Fruit fly (Drosophila melanogaster) whole organism, embryonic: ENCODE data around the gene CG12321.
A peak's percentile ranks its signal among the peaks of the same experiment; 100 is the strongest.

Experiments used
- ATbp ChIP-seq: fragments of 200-800 bp; sonication (Bioruptor generic); optimal IDR thresholded peaks from 2 replicates; lab custom pipeline; 2017; ENCODE audit warnings: missing biosample characterization, mild to moderate bottlenecking, missing genetic modification characterization, missing genetic modification reagents
- Ada2b ChIP-seq: fragments of 200-800 bp; sonication (Bioruptor generic); IDR thresholded peaks from 2 replicates; pipeline ENCODE4 v1.3.6; 2022; ENCODE audit warnings: missing biosample characterization, missing genetic modification characterization
- Bteb2 ChIP-seq: fragments of 200-800 bp; sonication (Bioruptor generic); optimal IDR thresholded peaks from 2 replicates; lab custom pipeline; 2016; ENCODE audit warnings: missing biosample characterization, missing genetic modification characterization
- CG10565 ChIP-seq: fragments of 200-800 bp; sonication (Bioruptor generic); optimal IDR thresholded peaks from 3 replicates; lab custom pipeline; 2016; ENCODE audit warnings: missing biosample characterization, mild to moderate bottlenecking, missing genetic modification characterization
- CG10959 ChIP-seq: fragments of 200-800 bp; sonication (Bioruptor generic); IDR thresholded peaks from 2 replicates; pipeline ENCODE4 v1.3.6; 2022; ENCODE audit warnings: missing biosample characterization, missing genetic modification characterization
- CG12744 ChIP-seq: fragments of 200-800 bp; sonication (Bioruptor generic); optimal IDR thresholded peaks from 2 replicates; lab custom pipeline; 2016; ENCODE audit warnings: missing biosample characterization, missing genetic modification characterization
- CG12942 ChIP-seq: fragments of 200-800 bp; sonication (Bioruptor generic); optimal IDR thresholded peaks from 3 replicates; lab custom pipeline; 2016; ENCODE audit warnings: missing biosample characterization, missing genetic modification characterization
- CG13624 ChIP-seq: fragments of 200-800 bp; sonication (Bioruptor generic); optimal IDR thresholded peaks from 2 replicates; lab custom pipeline; 2016; ENCODE audit warnings: missing biosample characterization, missing genetic modification characterization
- CG14667 ChIP-seq: fragments of 200-800 bp; sonication (Bioruptor generic); IDR thresholded peaks from 2 replicates; pipeline ENCODE4 v1.3.6; 2022; ENCODE audit warnings: missing biosample characterization, missing genetic modification characterization
- CG15479 ChIP-seq: fragments of 200-800 bp; sonication (Bioruptor generic); optimal IDR thresholded peaks from 3 replicates; lab custom pipeline; 2019; ENCODE audit warnings: missing biosample characterization, mild to moderate bottlenecking, missing genetic modification characterization, moderate library complexity
- CG18619 ChIP-seq: fragments of 200-800 bp; sonication (Bioruptor generic); optimal IDR thresholded peaks from 3 replicates; lab custom pipeline; 2017; ENCODE audit warnings: missing biosample characterization, mild to moderate bottlenecking, missing genetic modification characterization
- CG2120 ChIP-seq: fragments of 200-800 bp; sonication (Bioruptor generic); optimal IDR thresholded peaks from 3 replicates; lab custom pipeline; 2016; ENCODE audit warnings: missing biosample characterization, missing genetic modification characterization
- CG2678 ChIP-seq: fragments of 200-800 bp; sonication (Bioruptor generic); optimal IDR thresholded peaks from 3 replicates; lab custom pipeline; 2019; ENCODE audit warnings: missing biosample characterization, mild to moderate bottlenecking, missing genetic modification characterization, moderate library complexity
- CG32772 ChIP-seq: fragments of 200-800 bp; sonication (Bioruptor generic); IDR thresholded peaks from 2 replicates; pipeline ENCODE4 v1.3.6; 2022; ENCODE audit warnings: missing biosample characterization, missing genetic modification characterization
- CG3847 ChIP-seq: fragments of 200-800 bp; sonication (Bioruptor generic); IDR thresholded peaks from 2 replicates; pipeline ENCODE4 v1.3.6; 2022; ENCODE audit warnings: missing biosample characterization, missing genetic modification characterization
- CG4404 ChIP-seq: fragments of 200-800 bp; sonication (Bioruptor generic); IDR thresholded peaks from 2 replicates; pipeline ENCODE4 v1.3.6; 2022; ENCODE audit warnings: missing biosample characterization, missing genetic modification characterization
- CG7839 ChIP-seq: fragments of 200-800 bp; sonication (Bioruptor generic); optimal IDR thresholded peaks from 3 replicates; lab custom pipeline; 2018; ENCODE audit warnings: missing biosample characterization, mild to moderate bottlenecking, missing genetic modification characterization, moderate library complexity
- CG7928 ChIP-seq: fragments of 200-800 bp; sonication (Bioruptor generic); optimal IDR thresholded peaks from 2 replicates; lab custom pipeline; 2017; ENCODE audit warnings: missing biosample characterization, mild to moderate bottlenecking, missing genetic modification characterization
- CrebB ChIP-seq: fragments of 200-800 bp; sonication (Bioruptor generic); optimal IDR thresholded peaks from 3 replicates; lab custom pipeline; 2018; ENCODE audit warnings: missing biosample characterization, mild to moderate bottlenecking, missing genetic modification characterization
- D19A ChIP-seq: fragments of 200-800 bp; optimal IDR thresholded peaks from 3 replicates; lab custom pipeline; 2019; ENCODE audit warnings: missing biosample characterization, mild to moderate bottlenecking, missing genetic modification characterization, moderate library complexity
- Doc3 ChIP-seq: fragments of 200-800 bp; sonication (Bioruptor generic); IDR thresholded peaks from 3 replicates; pipeline ENCODE4 v1.3.6; 2022; ENCODE audit warnings: missing biosample characterization, missing genetic modification characterization; ENCODE audit not compliant: partially characterized antibody
- GATAe ChIP-seq: fragments of 200-800 bp; sonication (Bioruptor generic); conservative IDR thresholded peaks from 2 replicates; pipeline ENCODE4 v1.3.6; 2022; ENCODE audit warnings: missing biosample characterization, missing genetic modification characterization
- HLH54F ChIP-seq: fragments of 200-800 bp; sonication (Bioruptor generic); optimal IDR thresholded peaks from 3 replicates; lab custom pipeline; 2016; ENCODE audit warnings: missing biosample characterization, missing genetic modification characterization
- HLHmδ ChIP-seq: fragments of 200-800 bp; sonication (Bioruptor generic); optimal IDR thresholded peaks from 2 replicates; lab custom pipeline; 2018; ENCODE audit warnings: missing biosample characterization, mild to moderate bottlenecking, missing genetic modification characterization, moderate library complexity
- Hmx ChIP-seq: fragments of 200-800 bp; sonication (Bioruptor generic); optimal IDR thresholded peaks from 2 replicates; lab custom pipeline; 2016; ENCODE audit warnings: missing biosample characterization, missing genetic modification characterization
- MTF-1 ChIP-seq: fragments of 200-800 bp; sonication (Bioruptor generic); optimal IDR thresholded peaks from 2 replicates; lab custom pipeline; 2018; ENCODE audit warnings: missing biosample characterization, mild to moderate bottlenecking, missing genetic modification characterization, borderline replicate concordance
- NK7.1 ChIP-seq: fragments of 200-800 bp; sonication (Bioruptor generic); optimal IDR thresholded peaks from 3 replicates; lab custom pipeline; 2016; ENCODE audit warnings: missing biosample characterization, missing genetic modification characterization
- Oli ChIP-seq: fragments of 200-800 bp; sonication (Bioruptor generic); optimal IDR thresholded peaks from 2 replicates; lab custom pipeline; 2018; ENCODE audit warnings: missing biosample characterization, mild to moderate bottlenecking, missing genetic modification characterization, moderate library complexity
- Rfx ChIP-seq: fragments of 200-800 bp; sonication (Bioruptor generic); IDR thresholded peaks from 2 replicates; pipeline ENCODE4 v1.3.6; 2022; ENCODE audit warnings: missing biosample characterization, missing genetic modification characterization
- Rx ChIP-seq: fragments of 200-800 bp; sonication (Bioruptor generic); IDR thresholded peaks from 2 replicates; pipeline ENCODE4 v1.3.6; 2022; ENCODE audit warnings: missing biosample characterization, missing genetic modification characterization
- Sin3A ChIP-seq: fragments of >200 bp; optimal IDR thresholded peaks from 2 replicates; lab custom pipeline; 2018
- Sry-δ ChIP-seq: fragments of 200-800 bp; sonication (Bioruptor generic); optimal IDR thresholded peaks from 2 replicates; lab custom pipeline; 2016; ENCODE audit warnings: missing biosample characterization, missing genetic modification characterization
- ac ChIP-seq: fragments of 200-800 bp; sonication (Bioruptor generic); optimal IDR thresholded peaks from 3 replicates; lab custom pipeline; 2017; ENCODE audit warnings: missing biosample characterization, mild to moderate bottlenecking, missing genetic modification characterization
- az2 ChIP-seq: fragments of 200-800 bp; sonication (Bioruptor generic); optimal IDR thresholded peaks from 3 replicates; lab custom pipeline; 2016; ENCODE audit warnings: missing biosample characterization, missing genetic modification characterization
- bcd ChIP-seq: fragments of 200-800 bp; sonication (Bioruptor generic); optimal IDR thresholded peaks from 2 replicates; lab custom pipeline; 2017; ENCODE audit warnings: missing biosample characterization, mild to moderate bottlenecking, missing genetic modification characterization
- chinmo ChIP-seq: fragments of 200-800 bp; sonication (Bioruptor generic); IDR thresholded peaks from 4 replicates; pipeline ENCODE4 v1.3.6; 2022; ENCODE audit warnings: missing biosample characterization, missing genetic modification characterization; ENCODE audit not compliant: partially characterized antibody
- grau ChIP-seq: fragments of 200-800 bp; optimal IDR thresholded peaks from 3 replicates; lab custom pipeline; 2019; ENCODE audit warnings: missing biosample characterization, mild to moderate bottlenecking, missing genetic modification characterization, moderate library complexity
- gt ChIP-seq: fragments of 200-800 bp; sonication (Bioruptor generic); IDR thresholded peaks from 2 replicates; pipeline ENCODE4 v1.3.6; 2022; ENCODE audit warnings: missing biosample characterization, missing genetic modification characterization
- lab ChIP-seq: fragments of 200-800 bp; sonication (Bioruptor generic); optimal IDR thresholded peaks from 3 replicates; lab custom pipeline; 2017; ENCODE audit warnings: missing biosample characterization, missing genetic modification characterization, mild to moderate bottlenecking, moderate library complexity, missing genetic modification reagents
- lov ChIP-seq, 2 experiments: fragments of 200-800 bp in 1 of 2; fragments of >200 bp in 1 of 2; sonication (Bioruptor generic) in 1 of 2; IDR thresholded peaks in 1 of 2; optimal IDR thresholded peaks in 1 of 2; 2 replicates in 1 of 2; 3 replicates in 1 of 2; pipeline versions ENCODE4 v1.3.6 to Lab custom; 2017 to 2022; ENCODE audit warnings: missing biosample characterization in 1 of 2, missing genetic modification characterization in 1 of 2
- mam ChIP-seq: fragments of 200-800 bp; sonication (Bioruptor generic); optimal IDR thresholded peaks from 3 replicates; lab custom pipeline; 2016; ENCODE audit warnings: missing biosample characterization, missing genetic modification characterization
- nerfin-1 ChIP-seq: fragments of 200-800 bp; sonication (Bioruptor generic); optimal IDR thresholded peaks from 3 replicates; lab custom pipeline; 2019; ENCODE audit warnings: missing biosample characterization, mild to moderate bottlenecking, missing genetic modification characterization, moderate library complexity
- nerfin-2 ChIP-seq: fragments of 200-800 bp; sonication (Bioruptor generic); IDR thresholded peaks from 2 replicates; pipeline ENCODE4 v1.3.6; 2022; ENCODE audit warnings: missing biosample characterization, missing genetic modification characterization; ENCODE audit not compliant: partially characterized antibody
- odd ChIP-seq: fragments of 200-800 bp; sonication (Bioruptor generic); optimal IDR thresholded peaks from 2 replicates; lab custom pipeline; 2017; ENCODE audit warnings: missing biosample characterization, mild to moderate bottlenecking, missing genetic modification characterization
- rib ChIP-seq: fragments of 200-800 bp; sonication (Bioruptor generic); IDR thresholded peaks from 2 replicates; pipeline ENCODE4 v1.3.6; 2022; ENCODE audit warnings: missing biosample characterization, missing genetic modification characterization
- sima ChIP-seq: fragments of 200-800 bp; sonication (Bioruptor generic); optimal IDR thresholded peaks from 2 replicates; lab custom pipeline; 2016; ENCODE audit warnings: missing biosample characterization, missing genetic modification characterization
- toy ChIP-seq: fragments of 200-800 bp; sonication (Bioruptor generic); IDR thresholded peaks from 2 replicates; pipeline ENCODE4 v1.3.6; 2022; ENCODE audit warnings: missing biosample characterization, missing genetic modification characterization
- unc-4 ChIP-seq: fragments of 200-800 bp; sonication (Bioruptor generic); IDR thresholded peaks from 2 replicates; pipeline ENCODE4 v1.3.6; 2022; ENCODE audit warnings: missing biosample characterization, missing genetic modification characterization; ENCODE audit not compliant: partially characterized antibody
- vvl ChIP-seq: fragments of 200-800 bp; sonication (Bioruptor generic); IDR thresholded peaks from 2 replicates; pipeline ENCODE4 v1.3.6; 2022; ENCODE audit warnings: missing biosample characterization, missing genetic modification characterization

Gene CG12321

DNA sequence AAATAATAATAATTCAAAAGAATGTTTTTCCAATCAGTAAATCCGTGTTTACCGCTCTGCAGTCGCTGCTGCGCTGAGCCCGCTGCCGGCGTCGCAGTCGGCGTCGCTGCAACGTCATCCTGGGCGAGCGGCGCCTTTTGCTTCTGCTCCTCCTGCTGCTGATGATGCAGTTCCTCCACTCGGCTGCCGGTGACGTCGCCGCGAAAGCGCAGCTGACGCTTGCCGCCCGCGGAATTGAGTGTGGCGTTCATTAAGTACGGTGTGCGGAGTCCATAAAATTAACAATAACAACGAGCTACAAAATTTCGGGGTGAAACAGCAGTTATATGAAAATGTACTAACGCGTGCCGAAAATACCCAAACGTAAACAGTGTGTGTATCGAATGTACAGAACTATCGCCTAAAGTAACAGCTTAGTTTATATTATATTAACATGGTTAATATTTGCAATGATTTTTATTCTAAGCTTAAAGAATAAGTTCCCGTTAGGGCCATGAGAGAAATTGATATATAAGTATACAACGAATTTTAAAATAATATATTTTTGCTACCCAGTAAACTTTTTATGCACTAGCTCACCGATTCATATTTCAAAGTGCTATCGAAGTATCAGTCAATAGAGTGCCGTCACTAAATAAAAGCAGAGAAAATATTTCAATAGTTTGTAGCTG lies 24.3 kb downstream of the CG12321 start, which contains the start of the genes CG7218 and Cbp20 (continued):
- TF ChIP-seq HLHmδ (GFP tag; lab: Kevin White, UChicago) (no peak), CG7928 (GFP tag; lab: Kevin White, UChicago) (peak; percentile 21), ac (no peak), unc-4 (peak; percentile 90), nerfin-1 (tag; lab: Kevin White, UChicago) (peak; percentile 50), toy (GFP tag; lab: Robert Waterston, UW) (no peak), nerfin-2 (GFP tag; lab: Robert Waterston, UW) (peak; percentile 55), Hmx (GFP tag; lab: Kevin White, UChicago) (no peak), mam (GFP tag; lab: Kevin White, UChicago) (peak; percentile 89), Ada2b (GFP tag; lab: Robert Waterston, UW) (peak; percentile 64), ATbp (GFP tag; lab: Kevin White, UChicago) (no peak), lab (GFP tag; lab: Kevin White, UChicago) (peak; percentile 82), HLH54F (GFP tag; lab: Kevin White, UChicago) (peak; percentile 57), CG4404 (GFP tag; lab: Robert Waterston, UW) (no peak; the same call in 1 of the 2 replicates), CG2120 (peak; percentile 90), chinmo (GFP tag; lab: Robert Waterston, UW) (peak; percentile 83; the same call in 2 of the 4 replicates), grau (tag; lab: Kevin White, UChicago) (peak; percentile 71), CG13624 (GFP tag; lab: Kevin White, UChicago) (peak; percentile 53), Oli (tag; lab: Kevin White, UChicago) (peak; percentile 47), Sin3A (lab: Kevin White, UChicago) (peak; percentile 38), GATAe (GFP tag; lab: Robert Waterston, UW) (no peak), Sry-δ (GFP tag; lab: Kevin White, UChicago) (peak; percentile 83), CG10959 (GFP tag; lab: Robert Waterston, UW) (no peak), CG12942 (peak; percentile 57), CG10565 (no peak), Rx (GFP tag; lab: Robert Waterston, UW) (peak; percentile 61), Rfx (GFP tag; lab: Robert Waterston, UW) (peak; percentile 93), CG15479 (GFP tag; lab: Kevin White, UChicago) (no peak), Bteb2 (GFP tag; lab: Kevin White, UChicago) (peak; percentile 68), sima (no peak), CG2678 (tag; lab: Kevin White, UChicago) (peak; percentile 78), CrebB (peak; percentile 3), lov (optimal IDR thresholded peaks at IDR 0.05; lab: Kevin White, UChicago) (no peak), lov (GFP tag; IDR thresholded peaks at IDR 0.05; lab: Robert Waterston, UW) (no peak), CG12744 (GFP tag; lab: Kevin White, UChicago) (peak; percentile 59), Doc3 (GFP tag; lab: Robert Waterston, UW) (peak; percentile 88), CG32772 (GFP tag; lab: Robert Waterston, UW) (peak; percentile 57; the same call in 1 of the 2 replicates), CG7839 (peak; percentile 65), vvl (peak; percentile 82), CG14667 (GFP tag; lab: Robert Waterston, UW) (peak; percentile 58; the same call in 1 of the 2 replicates), CG3847 (GFP tag; lab: Robert Waterston, UW) (peak; percentile 82), D19A (tag; lab: Kevin White, UChicago) (peak; percentile 32), CG18619 (peak; percentile 50), az2 (GFP tag; lab: Kevin White, UChicago) (peak; percentile 83), gt (no peak), odd (GFP tag; lab: Kevin White, UChicago) (no peak), bcd (GFP tag; lab: Kevin White, UChicago) (peak; percentile 57), MTF-1 (GFP tag; lab: Kevin White, UChicago) (peak; percentile 14), NK7.1 (no peak), rib (peak; percentile 62; the same call in 1 of the 2 replicates)
